Worm (Caenorhabditis elegans): Measurements from ENCODE around the gene H20J04.6.

ce11 chrII:4281743-4282142, 41.3 kb upstream of the H20J04.6 start, which contains the start of gene C01F1.5:
- TF ChIP-seq snpc-4 (tag; optimal IDR thresholded peaks at IDR 0.05) (no peak), nhr-76 (tag; optimal IDR thresholded peaks at IDR 0.05) (no peak), mls-2 (tag; optimal IDR thresholded peaks at IDR 0.05) (no peak), pha-4 (tag; optimal IDR thresholded peaks at IDR 0.05) (no peak), ztf-11 (tag; optimal IDR thresholded peaks at IDR 0.05) (no peak)

Measured in whole organism, mixed stage, embryonic.